Worm (Caenorhabditis elegans) whole organism, young adult: ENCODE measurements around the gene pix-1.

Experiments used
- B0035.1 ChIP-seq: sonication (generic microtip); optimal IDR thresholded peaks from 2 replicates; lab custom pipeline; 2016; ENCODE audit warnings: missing genetic modification characterization, mild to moderate bottlenecking, missing compliant biosample characterization, missing genotype, missing genetic modification reagents
- B0336.3 ChIP-seq: fragments of 200-800 bp; sonication (Bioruptor generic); IDR thresholded peaks from 2 replicates; pipeline ENCODE4 v1.3.6; 2022; ENCODE audit warnings: missing genetic modification characterization, missing compliant biosample characterization
- F22D6.2 ChIP-seq: sonication (generic microtip); optimal IDR thresholded peaks from 2 replicates; lab custom pipeline; 2016; ENCODE audit warnings: mild to moderate bottlenecking, missing genetic modification characterization, missing compliant biosample characterization
- F23B12.7 ChIP-seq: sonication (generic microtip); optimal IDR thresholded peaks from 2 replicates; lab custom pipeline; 2017; ENCODE audit warnings: missing genetic modification characterization, mild to moderate bottlenecking, missing compliant biosample characterization, antibody characterized with exemption, moderate library complexity; ENCODE audit not compliant: insufficient read depth
- F39B2.1 ChIP-seq: fragments of 200-800 bp; sonication (Bioruptor generic); IDR thresholded peaks from 2 replicates; pipeline ENCODE4 v1.3.6; 2022; ENCODE audit warnings: missing genetic modification reagents, missing genetic modification characterization, missing compliant biosample characterization
- K12H6.12 ChIP-seq: fragments of 200-800 bp; sonication (Bioruptor generic); optimal IDR thresholded peaks from 2 replicates; lab custom pipeline; 2018; ENCODE audit warnings: mild to moderate bottlenecking, missing genetic modification characterization, missing compliant biosample characterization
- akir-1 ChIP-seq: fragments of 200-800 bp; sonication (Bioruptor generic); optimal IDR thresholded peaks from 2 replicates; lab custom pipeline; 2018; ENCODE audit warnings: mild to moderate bottlenecking, missing genetic modification characterization, moderate library complexity, missing compliant biosample characterization
- atf-7 ChIP-seq: sonication (generic microtip); optimal IDR thresholded peaks from 2 replicates; lab custom pipeline; 2017; ENCODE audit warnings: mild to moderate bottlenecking, missing genetic modification characterization, missing compliant biosample characterization
- attf-3 ChIP-seq: fragments of 200-800 bp; sonication (Bioruptor generic); conservative IDR thresholded peaks from 2 replicates; pipeline ENCODE4 v1.3.6; 2022; ENCODE audit warnings: missing genetic modification reagents, missing genetic modification characterization, missing compliant biosample characterization
- bed-2 ChIP-seq: fragments of 200-800 bp; sonication (Bioruptor generic); IDR thresholded peaks from 2 replicates; pipeline ENCODE4 v1.3.6; 2022; ENCODE audit warnings: missing genetic modification reagents, missing genetic modification characterization, missing compliant biosample characterization
- cebp-2 ChIP-seq: fragments of 200-800 bp; sonication (Bioruptor generic); IDR thresholded peaks from 2 replicates; pipeline ENCODE4 v1.3.6; 2022; ENCODE audit warnings: missing genetic modification characterization, missing compliant biosample characterization
- ceh-100 ChIP-seq: fragments of 200-800 bp; sonication (Bioruptor generic); IDR thresholded peaks from 2 replicates; pipeline ENCODE4 v1.3.6; 2022; ENCODE audit warnings: missing genetic modification reagents, missing genetic modification characterization, missing compliant biosample characterization
- ceh-27 ChIP-seq: fragments of 200-800 bp; sonication (Bioruptor generic); optimal IDR thresholded peaks from 2 replicates; lab custom pipeline; 2018; ENCODE audit warnings: mild to moderate bottlenecking, missing genetic modification characterization, moderate library complexity, missing compliant biosample characterization
- ceh-58 ChIP-seq: fragments of 200-800 bp; sonication (Bioruptor generic); IDR thresholded peaks from 2 replicates; pipeline ENCODE4 v1.3.6; 2022; ENCODE audit warnings: missing genetic modification characterization, missing compliant biosample characterization
- ceh-79 ChIP-seq: sonication (generic microtip); optimal IDR thresholded peaks from 2 replicates; lab custom pipeline; 2017; ENCODE audit warnings: mild to moderate bottlenecking, missing genetic modification characterization, missing compliant biosample characterization
- die-1 ChIP-seq: sonication (generic microtip); optimal IDR thresholded peaks from 2 replicates; lab custom pipeline; 2016; ENCODE audit warnings: missing genotype, mild to moderate bottlenecking, missing genetic modification characterization, missing compliant biosample characterization
- dox-1 ChIP-seq: fragments of 200-800 bp; sonication (Bioruptor generic); IDR thresholded peaks from 2 replicates; pipeline ENCODE4 v1.3.6; 2022; ENCODE audit warnings: missing genetic modification reagents, missing genetic modification characterization, missing compliant biosample characterization
- dpl-1 ChIP-seq: fragments of 150-350 bp; optimal IDR thresholded peaks from 2 replicates; lab custom pipeline; 2014; ENCODE audit warnings: missing biosample characterization, missing genetic modification reagents, missing genetic modification characterization
- ekl-4 ChIP-seq: fragments of 200-800 bp; sonication (Bioruptor generic); IDR thresholded peaks from 2 replicates; pipeline ENCODE4 v1.3.6; 2022; ENCODE audit warnings: missing genetic modification reagents, missing genetic modification characterization, missing compliant biosample characterization
- hlh-12 ChIP-seq: sonication (generic microtip); optimal IDR thresholded peaks from 2 replicates; lab custom pipeline; 2016; ENCODE audit warnings: missing genetic modification characterization, missing compliant biosample characterization
- hrde-1 ChIP-seq: sonication (generic microtip); optimal IDR thresholded peaks from 2 replicates; lab custom pipeline; 2016; ENCODE audit warnings: missing genetic modification characterization, mild to moderate bottlenecking, missing compliant biosample characterization, moderate library complexity, missing genotype, missing genetic modification reagents, borderline replicate concordance
- lin-40 ChIP-seq: sonication (generic microtip); optimal IDR thresholded peaks from 2 replicates; lab custom pipeline; 2016; ENCODE audit warnings: missing genetic modification characterization, mild to moderate bottlenecking, missing compliant biosample characterization, missing genotype, missing genetic modification reagents
- lin-54 ChIP-seq: fragments of 200-800 bp; sonication (Bioruptor generic); optimal IDR thresholded peaks from 2 replicates; lab custom pipeline; 2018; ENCODE audit warnings: mild to moderate bottlenecking, missing genetic modification characterization, missing compliant biosample characterization
- lir-1 ChIP-seq: fragments of 200-800 bp; sonication (Bioruptor generic); conservative IDR thresholded peaks from 2 replicates; pipeline ENCODE4 v1.3.6; 2022; ENCODE audit warnings: missing genetic modification reagents, missing genetic modification characterization, missing compliant biosample characterization
- lsl-1 ChIP-seq: fragments of 200-800 bp; sonication (Bioruptor generic); optimal IDR thresholded peaks from 2 replicates; lab custom pipeline; 2018; ENCODE audit warnings: mild to moderate bottlenecking, missing genetic modification characterization, moderate library complexity, missing compliant biosample characterization
- madf-3 ChIP-seq: fragments of 200-800 bp; sonication (Bioruptor generic); IDR thresholded peaks from 2 replicates; pipeline ENCODE4 v1.3.6; 2022; ENCODE audit warnings: missing genetic modification reagents, missing genetic modification characterization, missing compliant biosample characterization
- nhr-90 ChIP-seq: sonication (generic microtip); optimal IDR thresholded peaks from 2 replicates; lab custom pipeline; 2016; ENCODE audit warnings: missing genotype, mild to moderate bottlenecking, missing genetic modification characterization, missing compliant biosample characterization
- rcor-1 ChIP-seq: fragments of 200-800 bp; sonication (Bioruptor generic); IDR thresholded peaks from 2 replicates; pipeline ENCODE4 v1.3.6; 2022; ENCODE audit warnings: missing genetic modification reagents, missing genetic modification characterization, missing compliant biosample characterization
- sdz-38 ChIP-seq: sonication (generic microtip); optimal IDR thresholded peaks from 2 replicates; lab custom pipeline; 2016; ENCODE audit warnings: missing genotype, missing genetic modification characterization, missing compliant biosample characterization
- sea-2 ChIP-seq: fragments of 200-800 bp; sonication (Bioruptor generic); IDR thresholded peaks from 2 replicates; pipeline ENCODE4 v1.3.6; 2022; ENCODE audit warnings: missing genetic modification characterization, missing compliant biosample characterization
- snpc-3.4 ChIP-seq: sonication (generic microtip); optimal IDR thresholded peaks from 2 replicates; lab custom pipeline; 2017; ENCODE audit warnings: missing genetic modification characterization, mild to moderate bottlenecking, missing compliant biosample characterization, antibody characterized with exemption, moderate library complexity, missing genotype, missing genetic modification reagents
- snpc-4 ChIP-seq, 5 experiments: fragments of 150-350 bp in 1 of 5; sonication (generic microtip) in 4 of 5; optimal IDR thresholded peaks; 2 replicates each; lab custom pipeline; 2014 to 2018; ENCODE audit warnings: missing genetic modification characterization in 5 of 5, missing biosample characterization in 3 of 5, antibody characterized with exemption in 2 of 5, mild to moderate bottlenecking in 2 of 5, missing compliant biosample characterization in 2 of 5, missing genotype in 2 of 5, moderate library complexity in 2 of 5, missing genetic modification reagents in 1 of 5
- tbx-9 ChIP-seq: sonication (generic microtip); optimal IDR thresholded peaks from 2 replicates; lab custom pipeline; 2016; ENCODE audit warnings: borderline replicate concordance, missing genetic modification characterization, inconsistent platforms, missing compliant biosample characterization
- ztf-26 ChIP-seq: sonication (generic microtip); optimal IDR thresholded peaks from 2 replicates; lab custom pipeline; 2017; ENCODE audit warnings: missing genetic modification characterization, missing compliant biosample characterization
- ztf-6 ChIP-seq: fragments of 200-800 bp; sonication (Bioruptor generic); IDR thresholded peaks from 2 replicates; pipeline ENCODE4 v1.3.6; 2022; ENCODE audit warnings: missing genetic modification reagents, missing genetic modification characterization, missing compliant biosample characterization

pix-1 gene

ce11 chrX:13700642-13701233, 26.4 kb upstream of the pix-1 start (continued):
- TF ChIP-seq rcor-1 (GFP tag; lab: Robert Waterston, UW): peak; percentile 98
- TF ChIP-seq dox-1: peak; percentile 98; the same call in 1 of the 2 replicates
- TF ChIP-seq F39B2.1: no peak
- peak; percentile 99 for TF ChIP-seq ceh-27 (GFP tag; lab: Kevin White, UChicago)
- TF ChIP-seq dpl-1: no peak
- peak; percentile 22 for TF ChIP-seq hrde-1 (tag; lab: Kevin White, UChicago)
- peak; percentile 9 for TF ChIP-seq tbx-9 (tag; lab: Kevin White, UChicago)
- 0 out of 2 replicates have a peak, but pooled peaks have one; percentile 85 for TF ChIP-seq ceh-58
- peak; percentile 99 for TF ChIP-seq atf-7 (tag; lab: Kevin White, UChicago)
- TF ChIP-seq ztf-6 (GFP tag; lab: Robert Waterston, UW): peak; percentile 85
- TF ChIP-seq B0035.1: peak; percentile 96
- TF ChIP-seq, all 124 proteins: peak for 91

ce11 chrX:13702923-13703322, 24.2 kb upstream of the pix-1 start:
- TF ChIP-seq tbx-9 (tag; lab: Kevin White, UChicago) (no peak), K12H6.12 (tag; lab: Kevin White, UChicago) (no peak), ekl-4 (GFP tag; lab: Robert Waterston, UW) (no peak), ceh-79 (tag; lab: Kevin White, UChicago) (no peak), B0336.3 (GFP tag; lab: Robert Waterston, UW) (no peak), dox-1 (no peak), ceh-100 (GFP tag; lab: Robert Waterston, UW) (no peak), bed-2 (GFP tag; lab: Robert Waterston, UW) (no peak), akir-1 (GFP tag; lab: Kevin White, UChicago) (no peak), F23B12.7 (no peak), sdz-38 (tag; lab: Kevin White, UChicago) (no peak), lin-40 (tag; lab: Kevin White, UChicago) (no peak), hlh-12 (no peak), madf-3 (GFP tag; lab: Robert Waterston, UW) (no peak), F22D6.2 (tag; lab: Kevin White, UChicago) (no peak)
- TF ChIP-seq, all 124 proteins: peak for 0

ce11 chrX:13706607-13707006, 20.5 kb upstream of the pix-1 start, which contains the start of gene K02D3.1:
Gene K02D3.1, plus strand, starts transcription at chrX:13706907.
- no peak for TF ChIP-seq snpc-3.4
- no peak for TF ChIP-seq nhr-90 (tag; lab: Kevin White, UChicago)
- no peak for TF ChIP-seq cebp-2 (GFP tag; lab: Robert Waterston, UW)
- no peak for TF ChIP-seq attf-3 (GFP tag; lab: Robert Waterston, UW)
- no peak for TF ChIP-seq ztf-26 (tag; lab: Kevin White, UChicago)
- no peak for TF ChIP-seq lin-54
- no peak for TF ChIP-seq ekl-4 (GFP tag; lab: Robert Waterston, UW)
- no peak for TF ChIP-seq die-1

ce11 chrX:13709060-13709459, 18.0 kb upstream of the pix-1 start:
- no peak for TF ChIP-seq snpc-4 (GFP tag; optimal IDR thresholded peaks at IDR 0.05; lab: Kevin White, UChicago)
- peak in 2 of 4 experiments; percentile 47 to 80 for TF ChIP-seq snpc-4 (tag; optimal IDR thresholded peaks at IDR 0.05; lab: Kevin White, UChicago)
- no peak for TF ChIP-seq sea-2
- no peak for TF ChIP-seq lsl-1
- no peak for TF ChIP-seq lir-1 (GFP tag; lab: Robert Waterston, UW)
